Worm (Caenorhabditis elegans): Measurements from ENCODE around the gene H34I24.2.

H34I24.2 gene

ce11 chrIII:2804461-2804860 lies 37.4 kb upstream of the H34I24.2 start (continued):
- TF ChIP-seq ztf-22 (GFP tag; optimal IDR thresholded peaks at IDR 0.05) (no peak), nhr-80 (tag; optimal IDR thresholded peaks at IDR 0.05) (peak; percentile 50), lin-54 (GFP tag; optimal IDR thresholded peaks at IDR 0.05) (peak; percentile 44), ceh-58 (GFP tag; IDR thresholded peaks at IDR 0.05) (no peak), madf-6 (GFP tag; IDR thresholded peaks at IDR 0.05) (no peak), F57A8.1 (GFP tag; optimal IDR thresholded peaks at IDR 0.05) (no peak), mcd-1 (GFP tag; IDR thresholded peaks at IDR 0.05) (peak; percentile 65), tlf-1 (GFP tag; optimal IDR thresholded peaks at IDR 0.05) (no peak), egl-44 (GFP tag; IDR thresholded peaks at IDR 0.05) (no peak), dpff-1 (tag; optimal IDR thresholded peaks at IDR 0.05) (no peak), ztf-3 (GFP tag; optimal IDR thresholded peaks at IDR 0.05) (no peak), ztf-6 (GFP tag; IDR thresholded peaks at IDR 0.05) (no peak), egrh-3 (GFP tag; IDR thresholded peaks at IDR 0.05) (no peak), fkh-3 (tag; optimal IDR thresholded peaks at IDR 0.05) (no peak)

ce11 chrIII:2805084-2805483 lies 36.8 kb upstream of the H34I24.2 start, which contains the start of gene Y71H2AM.3:
Gene Y71H2AM.3 (plus strand): TSS chrIII:2805430.
- TF ChIP-seq F33H1.4 (GFP tag; IDR thresholded peaks at IDR 0.05) = peak; percentile 9; the same call in 1 of the 2 replicates
- TF ChIP-seq egrh-3 (GFP tag; IDR thresholded peaks at IDR 0.05) = no peak
- TF ChIP-seq nhr-179 (tag; optimal IDR thresholded peaks at IDR 0.05) = no peak
- TF ChIP-seq F37B4.10 (GFP tag; IDR thresholded peaks at IDR 0.05) = no peak
- no peak for TF ChIP-seq F22D6.2 (tag; optimal IDR thresholded peaks at IDR 0.05)
- no peak for TF ChIP-seq egl-44 (GFP tag; IDR thresholded peaks at IDR 0.05)
- TF ChIP-seq ets-4 (GFP tag; optimal IDR thresholded peaks at IDR 0.05) = no peak
- no peak for TF ChIP-seq zfh-2 (GFP tag; conservative IDR thresholded peaks at IDR 0.05)
- no peak for TF ChIP-seq ama-1 (optimal IDR thresholded peaks at IDR 0.05)
- no peak for TF ChIP-seq ama-1 (GFP tag; optimal IDR thresholded peaks at IDR 0.05)
- no peak for TF ChIP-seq Y67H2A.10 (GFP tag; conservative IDR thresholded peaks at IDR 0.05)
- peak; percentile 0 for TF ChIP-seq lin-40 (tag; optimal IDR thresholded peaks at IDR 0.05)
- TF ChIP-seq lin-54 (GFP tag; optimal IDR thresholded peaks at IDR 0.05) = peak; percentile 93
- TF ChIP-seq mxl-1 (tag; optimal IDR thresholded peaks at IDR 0.05) = no peak
- peak; percentile 72 for TF ChIP-seq efl-1 (GFP tag; optimal IDR thresholded peaks at IDR 0.05)
- TF ChIP-seq cebp-1 (GFP tag; IDR thresholded peaks at IDR 0.05) = no peak
- TF ChIP-seq cebp-1 (tag; optimal IDR thresholded peaks at IDR 0.05) = no peak
- no peak for TF ChIP-seq chd-7 (tag; optimal IDR thresholded peaks at IDR 0.05)
- no peak for TF ChIP-seq hmg-1.2 (GFP tag; IDR thresholded peaks at IDR 0.05)
- peak in 2 of 3 experiments; percentile 42 to 92 for TF ChIP-seq lin-35 (GFP tag; optimal IDR thresholded peaks at IDR 0.05)
- TF ChIP-seq snpc-1.3 (tag; optimal IDR thresholded peaks at IDR 0.05; ENCODE audit: insufficient read depth) = peak; percentile 8
- no peak for TF ChIP-seq tbp1 (GFP tag; optimal IDR thresholded peaks at IDR 0.05)
- TF ChIP-seq mes-4 (tag; optimal IDR thresholded peaks at IDR 0.05) = no peak
- no peak for TF ChIP-seq snpc-3.4 (tag; optimal IDR thresholded peaks at IDR 0.05)
- peak; percentile 93 for TF ChIP-seq mcd-1 (GFP tag; IDR thresholded peaks at IDR 0.05)
- no peak for TF ChIP-seq ceh-58 (GFP tag; IDR thresholded peaks at IDR 0.05)
- no peak for TF ChIP-seq let-607 (tag; optimal IDR thresholded peaks at IDR 0.05)
- no peak for TF ChIP-seq attf-6 (GFP tag; IDR thresholded peaks at IDR 0.05)
- TF ChIP-seq pbrm-1 (GFP tag; IDR thresholded peaks at IDR 0.05) = no peak
- peak; percentile 59 for TF ChIP-seq dpl-1 (GFP tag; optimal IDR thresholded peaks at IDR 0.05)
- TF ChIP-seq nfya-1 (tag; optimal IDR thresholded peaks at IDR 0.05; ENCODE audit: borderline replicate concordance, insufficient read depth) = no peak
- TF ChIP-seq F57A8.1 (GFP tag; optimal IDR thresholded peaks at IDR 0.05) = no peak
- TF ChIP-seq ztf-18 (tag; optimal IDR thresholded peaks at IDR 0.05) = no peak
